Worm (Caenorhabditis elegans) whole organism, L1 larva: ENCODE measurements around the gene C01G5.4.

Experiments used
- C04F5.9 ChIP-seq: sonication (generic microtip); optimal IDR thresholded peaks from 2 replicates; lab custom pipeline; 2016; ENCODE audit warnings: missing genetic modification characterization, missing compliant biosample characterization
- C16A3.4 ChIP-seq: fragments of 150-350 bp; optimal IDR thresholded peaks from 2 replicates; lab custom pipeline; 2014; ENCODE audit warnings: missing biosample characterization, missing genetic modification characterization
- C34B4.2 ChIP-seq: sonication (generic microtip); optimal IDR thresholded peaks from 2 replicates; lab custom pipeline; 2017; ENCODE audit warnings: mild to moderate bottlenecking, missing genetic modification characterization, missing compliant biosample characterization
- F16B12.6 ChIP-seq: fragments of 150-350 bp; optimal IDR thresholded peaks from 2 replicates; lab custom pipeline; 2014; ENCODE audit warnings: missing biosample characterization, missing genetic modification characterization
- aha-1 ChIP-seq: fragments of 150-350 bp; optimal IDR thresholded peaks from 2 replicates; lab custom pipeline; 2014; ENCODE audit warnings: missing biosample characterization, missing genetic modification characterization
- aly-2 ChIP-seq: fragments of 150-350 bp; optimal IDR thresholded peaks from 2 replicates; lab custom pipeline; 2014; ENCODE audit warnings: missing biosample characterization, missing genetic modification characterization
- ama-1 ChIP-seq: fragments of 150-350 bp; optimal IDR thresholded peaks from 2 replicates; lab custom pipeline; 2014
- ceh-8 ChIP-seq: fragments of 200-800 bp; sonication (Bioruptor generic); optimal IDR thresholded peaks from 2 replicates; lab custom pipeline; 2018; ENCODE audit warnings: mild to moderate bottlenecking, missing genetic modification characterization, moderate library complexity, missing compliant biosample characterization
- ceh-88 ChIP-seq: fragments of 200-800 bp; sonication (Bioruptor generic); IDR thresholded peaks from 2 replicates; pipeline ENCODE4 v1.3.6; 2022; ENCODE audit warnings: missing genetic modification characterization, missing compliant biosample characterization
- ces-1 ChIP-seq: fragments of 150-350 bp; optimal IDR thresholded peaks from 2 replicates; lab custom pipeline; 2014; ENCODE audit warnings: missing biosample characterization, missing genetic modification reagents, missing genetic modification characterization
- dpl-1 ChIP-seq, 3 experiments: fragments of 150-350 bp in 2 of 3; sonication (generic microtip) in 1 of 3; optimal IDR thresholded peaks; 2 replicates each; lab custom pipeline; 2014 to 2017; ENCODE audit warnings: missing biosample characterization in 3 of 3, missing genetic modification characterization in 3 of 3, missing genetic modification reagents in 3 of 3
- dsc-1 ChIP-seq: sonication (generic microtip); optimal IDR thresholded peaks from 2 replicates; lab custom pipeline; 2016; ENCODE audit warnings: mild to moderate bottlenecking, missing genetic modification characterization, missing compliant biosample characterization
- efl-1 ChIP-seq, 4 experiments: fragments of 150-350 bp; optimal IDR thresholded peaks in 3 of 4; peaks in 1 of 4; 1 replicate in 1 of 4; 2 replicates in 3 of 4; lab custom pipeline; 2014; ENCODE audit warnings: missing biosample characterization in 2 of 4, missing genetic modification characterization in 2 of 4, missing genetic modification reagents in 2 of 4
- egl-13 ChIP-seq: sonication (generic microtip); optimal IDR thresholded peaks from 2 replicates; lab custom pipeline; 2016; ENCODE audit warnings: missing genotype, missing genetic modification reagents, missing genetic modification characterization, missing compliant biosample characterization
- elt-2 ChIP-seq: sonication (generic microtip); optimal IDR thresholded peaks from 2 replicates; lab custom pipeline; 2016; ENCODE audit warnings: missing genetic modification characterization, mild to moderate bottlenecking, inconsistent platforms, missing compliant biosample characterization, missing genetic modification reagents
- ets-5 ChIP-seq: fragments of 200-800 bp; sonication (Bioruptor generic); IDR thresholded peaks from 2 replicates; pipeline ENCODE4 v1.3.6; 2022; ENCODE audit warnings: missing genetic modification characterization, missing compliant biosample characterization
- fkh-10 ChIP-seq: sonication (generic microtip); optimal IDR thresholded peaks from 2 replicates; lab custom pipeline; 2017; ENCODE audit warnings: missing biosample characterization, missing genetic modification reagents, missing genetic modification characterization
- fkh-8 ChIP-seq: sonication (generic microtip); optimal IDR thresholded peaks from 2 replicates; lab custom pipeline; 2016; ENCODE audit warnings: mild to moderate bottlenecking, missing genetic modification characterization, missing compliant biosample characterization
- fos-1 ChIP-seq: fragments of 150-350 bp; optimal IDR thresholded peaks from 2 replicates; lab custom pipeline; 2014; ENCODE audit warnings: missing biosample characterization, missing genetic modification characterization
- hlh-17 ChIP-seq: fragments of 200-800 bp; sonication (Bioruptor generic); optimal IDR thresholded peaks from 2 replicates; lab custom pipeline; 2018; ENCODE audit warnings: missing genetic modification characterization, mild to moderate bottlenecking, missing compliant biosample characterization, moderate library complexity, borderline replicate concordance
- irx-1 ChIP-seq: sonication (generic microtip); optimal IDR thresholded peaks from 2 replicates; lab custom pipeline; 2016; ENCODE audit warnings: missing genetic modification characterization, missing compliant biosample characterization
- isw-1 ChIP-seq: fragments of 200-800 bp; sonication (Bioruptor generic); IDR thresholded peaks from 2 replicates; pipeline ENCODE4 v1.3.6; 2022; ENCODE audit warnings: missing genetic modification characterization, missing compliant biosample characterization
- lin-13 ChIP-seq: fragments of 150-350 bp; optimal IDR thresholded peaks from 2 replicates; lab custom pipeline; 2014; ENCODE audit warnings: missing biosample characterization, missing genetic modification reagents, missing genetic modification characterization
- lin-14 ChIP-seq: fragments of 200-800 bp; sonication (Bioruptor generic); optimal IDR thresholded peaks from 2 replicates; lab custom pipeline; 2018; ENCODE audit warnings: mild to moderate bottlenecking, missing genetic modification characterization, moderate library complexity, missing compliant biosample characterization
- lin-15B ChIP-seq: fragments of 150-350 bp; sonication (generic microtip); optimal IDR thresholded peaks from 3 replicates; lab custom pipeline; 2014; ENCODE audit warnings: missing biosample characterization, missing genetic modification characterization
- lir-3 ChIP-seq: sonication (generic microtip); optimal IDR thresholded peaks from 2 replicates; lab custom pipeline; 2016; ENCODE audit warnings: mild to moderate bottlenecking, missing genetic modification characterization, moderate library complexity, missing compliant biosample characterization; ENCODE audit not compliant: poor library complexity
- mab-9 ChIP-seq: fragments of 200-800 bp; sonication (Bioruptor generic); IDR thresholded peaks from 2 replicates; pipeline ENCODE4 v1.3.6; 2022; ENCODE audit warnings: missing genetic modification reagents, missing genetic modification characterization, missing compliant biosample characterization
- mep-1 ChIP-seq: fragments of 150-350 bp; optimal IDR thresholded peaks from 2 replicates; lab custom pipeline; 2014; ENCODE audit warnings: missing biosample characterization, missing genetic modification characterization
- nhr-11 ChIP-seq: fragments of 150-350 bp; optimal IDR thresholded peaks from 2 replicates; lab custom pipeline; 2014; ENCODE audit warnings: missing biosample characterization, missing genetic modification characterization
- nhr-12 ChIP-seq: sonication (generic microtip); optimal IDR thresholded peaks from 2 replicates; lab custom pipeline; 2017; ENCODE audit warnings: missing biosample characterization, missing genetic modification characterization
- nhr-19 ChIP-seq: fragments of 200-800 bp; sonication (Bioruptor generic); conservative IDR thresholded peaks from 2 replicates; pipeline ENCODE4 v1.3.6; 2022; ENCODE audit warnings: missing genetic modification characterization, missing compliant biosample characterization
- nhr-20 ChIP-seq: sonication (generic microtip); optimal IDR thresholded peaks from 2 replicates; lab custom pipeline; 2016; ENCODE audit warnings: mild to moderate bottlenecking, missing genetic modification characterization, missing compliant biosample characterization
- nhr-28 ChIP-seq: fragments of 150-350 bp; optimal IDR thresholded peaks from 2 replicates; lab custom pipeline; 2014; ENCODE audit warnings: missing biosample characterization, missing genetic modification characterization
- nhr-47 ChIP-seq: sonication (generic microtip); optimal IDR thresholded peaks from 2 replicates; lab custom pipeline; 2016; ENCODE audit warnings: mild to moderate bottlenecking, missing genetic modification characterization, moderate library complexity, missing compliant biosample characterization
- nhr-71 ChIP-seq: sonication (generic microtip); optimal IDR thresholded peaks from 2 replicates; lab custom pipeline; 2016; ENCODE audit warnings: mild to moderate bottlenecking, missing genetic modification characterization, moderate library complexity, missing compliant biosample characterization
- nhr-77 ChIP-seq: fragments of 150-350 bp; optimal IDR thresholded peaks from 2 replicates; lab custom pipeline; 2014; ENCODE audit warnings: missing biosample characterization, missing genetic modification characterization
- nhr-85 ChIP-seq: sonication (generic microtip); peaks from one replicate; lab custom pipeline; 2016; ENCODE audit warnings: missing genetic modification characterization, inconsistent platforms, missing compliant biosample characterization
- pag-3 ChIP-seq: sonication (generic microtip); optimal IDR thresholded peaks from 2 replicates; lab custom pipeline; 2017; ENCODE audit warnings: missing genetic modification characterization, mild to moderate bottlenecking, missing compliant biosample characterization, antibody characterized with exemption, borderline replicate concordance; ENCODE audit not compliant: insufficient read depth
- pqm-1 ChIP-seq: sonication (generic microtip); optimal IDR thresholded peaks from 3 replicates; lab custom pipeline; 2017; ENCODE audit warnings: missing biosample characterization, missing genetic modification characterization
- rnt-1 ChIP-seq: sonication (generic microtip); optimal IDR thresholded peaks from 2 replicates; lab custom pipeline; 2016; ENCODE audit warnings: mild to moderate bottlenecking, missing genetic modification characterization, moderate library complexity, missing compliant biosample characterization
- snpc-4 ChIP-seq: fragments of 150-350 bp; optimal IDR thresholded peaks from 2 replicates; lab custom pipeline; 2014; ENCODE audit warnings: missing biosample characterization, missing genetic modification characterization
- sptf-1 ChIP-seq: fragments of 150-350 bp; optimal IDR thresholded peaks from 2 replicates; lab custom pipeline; 2014; ENCODE audit warnings: missing biosample characterization, missing genetic modification characterization
- swsn-7 ChIP-seq: sonication (generic microtip); optimal IDR thresholded peaks from 2 replicates; lab custom pipeline; 2016; ENCODE audit warnings: missing genetic modification characterization, missing compliant biosample characterization
- tbx-2 ChIP-seq: sonication (generic microtip); optimal IDR thresholded peaks from 2 replicates; lab custom pipeline; 2016; ENCODE audit warnings: missing genetic modification characterization, missing compliant biosample characterization
- unc-130 ChIP-seq: fragments of 150-350 bp; optimal IDR thresholded peaks from 2 replicates; lab custom pipeline; 2017; ENCODE audit warnings: missing biosample characterization, missing genetic modification characterization, inconsistent platforms
- unc-62 ChIP-seq: fragments of 150-350 bp; optimal IDR thresholded peaks from 2 replicates; lab custom pipeline; 2014; ENCODE audit warnings: missing biosample characterization, missing genetic modification reagents, missing genetic modification characterization
- vab-15 ChIP-seq: sonication (generic microtip); optimal IDR thresholded peaks from 2 replicates; lab custom pipeline; 2017; ENCODE audit warnings: missing genotype, mild to moderate bottlenecking, missing genetic modification characterization, missing compliant biosample characterization
- zip-4 ChIP-seq: fragments of 200-800 bp; sonication (Bioruptor generic); optimal IDR thresholded peaks from 2 replicates; lab custom pipeline; 2018; ENCODE audit warnings: mild to moderate bottlenecking, missing genetic modification characterization, moderate library complexity, missing compliant biosample characterization

The C01G5.4 gene

ce11 chrIV:6529832-6530231 is 1.7 kb upstream of the C01G5.4 start:
- TF ChIP-seq sptf-1 (no peak), nhr-19 (GFP tag; lab: Robert Waterston, UW) (no peak), efl-1 (optimal IDR thresholded peaks at IDR 0.05; lab: Kevin White, UChicago) (no peak), efl-1 (GFP tag; optimal IDR thresholded peaks at IDR 0.05 in 1 of 2; lab: Kevin White, UChicago) (no peak), nhr-12 (tag; lab: Kevin White, UChicago) (no peak), nhr-71 (tag; lab: Kevin White, UChicago) (no peak), nhr-85 (tag; lab: Kevin White, UChicago) (no peak), swsn-7 (tag; lab: Kevin White, UChicago) (no peak), hlh-17 (GFP tag; lab: Kevin White, UChicago) (no peak), ceh-8 (GFP tag; lab: Kevin White, UChicago) (no peak), unc-62 (GFP tag; lab: Kevin White, UChicago) (no peak), lin-15B (no peak), dpl-1 (GFP tag; optimal IDR thresholded peaks at IDR 0.05; lab: Kevin White, UChicago) (no peak), nhr-77 (no peak)

- TF ChIP-seq isw-1 (GFP tag; lab: Robert Waterston, UW) (no peak), efl-1 (optimal IDR thresholded peaks at IDR 0.05; lab: Kevin White, UChicago) (no peak), efl-1 (GFP tag; optimal IDR thresholded peaks at IDR 0.05 in 1 of 2; lab: Kevin White, UChicago) (peak in 1 of 2 experiments; percentile 77)
- TF ChIP-seq, all 84 proteins: peak for 1
Measured at ce11 chrIV:6535908-6536307, 4.4 kb downstream of the C01G5.4 start, which contains the start of gene C01G5.3. Gene C01G5.3 (plus strand): TSS chrIV:6536208.

- TF ChIP-seq sptf-1 (no peak), aha-1 (tag; lab: Kevin White, UChicago) (no peak), nhr-47 (tag; lab: Kevin White, UChicago) (no peak), nhr-12 (tag; lab: Kevin White, UChicago) (no peak), fkh-8 (tag; lab: Kevin White, UChicago) (peak; percentile 2), pag-3 (no peak), ces-1 (GFP tag; lab: Kevin White, UChicago) (no peak), vab-15 (no peak), F16B12.6 (no peak), ets-5 (GFP tag; lab: Robert Waterston, UW) (no peak), lir-3 (no peak), nhr-11 (tag; lab: Kevin White, UChicago) (no peak), fos-1 (no peak), C04F5.9 (tag; lab: Kevin White, UChicago) (no peak), C34B4.2 (tag; lab: Kevin White, UChicago) (no peak), mep-1 (no peak), ceh-8 (GFP tag; lab: Kevin White, UChicago) (no peak), dsc-1 (tag; lab: Kevin White, UChicago) (no peak), ceh-88 (GFP tag; lab: Robert Waterston, UW) (no peak), egl-13 (tag; lab: Kevin White, UChicago) (no peak), nhr-20 (tag; lab: Kevin White, UChicago) (no peak), aly-2 (no peak), nhr-85 (tag; lab: Kevin White, UChicago) (no peak), fkh-10 (GFP tag; lab: Kevin White, UChicago) (no peak), ama-1 (lab: Kevin White, UChicago) (no peak), hlh-17 (GFP tag; lab: Kevin White, UChicago) (no peak), dpl-1 (GFP tag; optimal IDR thresholded peaks at IDR 0.05; lab: Kevin White, UChicago) (peak in 1 of 3 experiments; percentile 12), elt-2 (no peak), zip-4 (GFP tag; lab: Kevin White, UChicago) (no peak), unc-130 (no peak), pqm-1 (tag; lab: Kevin White, UChicago) (no peak), tbx-2 (tag; lab: Kevin White, UChicago) (no peak), nhr-28 (tag; lab: Kevin White, UChicago) (no peak), lin-13 (GFP tag; lab: Kevin White, UChicago) (no peak), rnt-1 (tag; lab: Kevin White, UChicago) (no peak), C16A3.4 (tag; lab: Kevin White, UChicago) (no peak), mab-9 (no peak), irx-1 (tag; lab: Kevin White, UChicago) (no peak), snpc-4 (no peak), lin-14 (peak; percentile 69)
Measured at ce11 chrIV:6541435-6541834, 9.9 kb downstream of the C01G5.4 start, which contains the start of gene C01G5.25. Gene C01G5.25 (plus strand): TSS chrIV:6541684.
